Worm (Caenorhabditis elegans): ENCODE data around the gene K08D12.3.

DNA sequence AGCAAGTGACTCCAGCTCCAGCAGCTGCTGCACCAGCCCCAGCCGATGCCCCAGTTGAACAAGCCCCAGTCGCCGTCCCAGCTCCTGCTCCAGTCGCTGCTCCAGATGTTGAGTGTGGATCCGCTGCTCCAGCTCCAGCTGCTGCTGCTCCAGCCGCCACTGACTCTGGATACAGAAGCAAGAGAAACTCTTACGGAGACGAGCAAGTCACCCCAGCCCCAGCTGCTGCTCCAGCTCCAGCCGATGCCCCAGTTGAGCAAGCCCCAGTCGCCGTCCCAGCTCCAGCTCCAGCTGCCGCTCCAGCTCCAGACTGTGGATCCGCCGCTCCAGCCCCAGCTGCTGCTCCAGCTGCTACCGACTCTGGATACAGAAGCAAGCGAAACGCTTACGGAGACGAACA, 11.5 kb downstream of the K08D12.3 start:
- TF ChIP-seq nhr-76 (tag; optimal IDR thresholded peaks at IDR 0.05) (no peak), elt-1 (tag; optimal IDR thresholded peaks at IDR 0.05; ENCODE audit: borderline replicate concordance, insufficient read depth) (no peak), unc-120 (tag; optimal IDR thresholded peaks at IDR 0.05; ENCODE audit: poor library complexity, severe bottlenecking) (no peak), lin-13 (tag; optimal IDR thresholded peaks at IDR 0.05) (no peak), lsy-2 (tag; optimal IDR thresholded peaks at IDR 0.05) (no peak), pha-4 (tag; optimal IDR thresholded peaks at IDR 0.05) (no peak), ces-1 (GFP tag; optimal IDR thresholded peaks at IDR 0.05) (no peak), cnd-1 (tag; optimal IDR thresholded peaks at IDR 0.05) (no peak), sem-2 (GFP tag; optimal IDR thresholded peaks at IDR 0.05) (no peak), drap-1 (GFP tag; optimal IDR thresholded peaks at IDR 0.05) (no peak), nhr-237 (tag; optimal IDR thresholded peaks at IDR 0.05) (no peak), mep-1 (tag; optimal IDR thresholded peaks at IDR 0.05) (no peak)
